Fruit fly (Drosophila melanogaster) whole organism, embryonic: Measurements from ENCODE around the gene CG7627.

Experiments
- C15 ChIP-seq: fragments of 200-800 bp; sonication (Bioruptor generic); IDR thresholded peaks from 3 replicates; pipeline ENCODE4 v1.3.6; 2022; ENCODE audit warnings: missing biosample characterization, missing genetic modification characterization
- CG11085 ChIP-seq: fragments of 200-800 bp; sonication (Bioruptor generic); IDR thresholded peaks from 2 replicates; pipeline ENCODE4 v1.3.6; 2022; ENCODE audit warnings: missing biosample characterization, missing genetic modification characterization
- CG11093 ChIP-seq: fragments of 200-800 bp; sonication (Bioruptor generic); IDR thresholded peaks from 3 replicates; pipeline ENCODE4 v1.3.6; 2022; ENCODE audit warnings: missing biosample characterization, missing genetic modification characterization
- CG12391 ChIP-seq: fragments of 200-800 bp; sonication (Bioruptor generic); optimal IDR thresholded peaks from 3 replicates; lab custom pipeline; 2018; ENCODE audit warnings: missing biosample characterization, mild to moderate bottlenecking, missing genetic modification characterization, moderate library complexity
- CG15073 ChIP-seq: fragments of 200-800 bp; sonication (Bioruptor generic); optimal IDR thresholded peaks from 2 replicates; lab custom pipeline; 2016; ENCODE audit warnings: missing biosample characterization, missing genetic modification characterization
- CG17359 ChIP-seq: fragments of 200-800 bp; sonication (Bioruptor generic); optimal IDR thresholded peaks from 3 replicates; lab custom pipeline; 2018; ENCODE audit warnings: missing biosample characterization, mild to moderate bottlenecking, missing genetic modification characterization, moderate library complexity
- CG17385 ChIP-seq: fragments of 200-800 bp; sonication (Bioruptor generic); optimal IDR thresholded peaks from 3 replicates; lab custom pipeline; 2018; ENCODE audit warnings: missing biosample characterization, mild to moderate bottlenecking, missing genetic modification characterization
- CG18599 ChIP-seq: fragments of 200-800 bp; sonication (Bioruptor generic); optimal IDR thresholded peaks from 3 replicates; lab custom pipeline; 2017; ENCODE audit warnings: missing biosample characterization, missing genetic modification characterization, mild to moderate bottlenecking, moderate library complexity, missing genetic modification reagents
- CG2202 ChIP-seq: fragments of 200-800 bp; sonication (Bioruptor generic); optimal IDR thresholded peaks from 2 replicates; lab custom pipeline; 2018; ENCODE audit warnings: missing biosample characterization, mild to moderate bottlenecking, missing genetic modification characterization
- CG30403 ChIP-seq: fragments of 200-800 bp; sonication (Bioruptor generic); optimal IDR thresholded peaks from 3 replicates; lab custom pipeline; 2016; ENCODE audit warnings: missing biosample characterization, missing genetic modification characterization
- CG4707 ChIP-seq: fragments of 200-800 bp; sonication (Bioruptor generic); optimal IDR thresholded peaks from 2 replicates; lab custom pipeline; 2018; ENCODE audit warnings: missing biosample characterization, mild to moderate bottlenecking, missing genetic modification characterization, moderate library complexity
- CG6689 ChIP-seq: fragments of 200-800 bp; sonication (Bioruptor generic); IDR thresholded peaks from 2 replicates; pipeline ENCODE4 v1.3.6; 2022; ENCODE audit warnings: missing biosample characterization, missing genetic modification characterization
- CG7963 ChIP-seq: fragments of 200-800 bp; sonication (Bioruptor generic); IDR thresholded peaks from 3 replicates; pipeline ENCODE4 v1.3.6; 2022; ENCODE audit warnings: missing biosample characterization, missing genetic modification characterization; ENCODE audit not compliant: partially characterized antibody
- CG8765 ChIP-seq: fragments of 200-800 bp; sonication (Bioruptor generic); IDR thresholded peaks from 2 replicates; pipeline ENCODE4 v1.3.6; 2022; ENCODE audit warnings: missing biosample characterization, missing genetic modification characterization
- CG8924 ChIP-seq: fragments of 200-800 bp; optimal IDR thresholded peaks from 3 replicates; lab custom pipeline; 2019; ENCODE audit warnings: missing biosample characterization, mild to moderate bottlenecking, missing genetic modification characterization, moderate library complexity
- CTCF ChIP-seq: fragments of 200-800 bp; sonication (Bioruptor generic); optimal IDR thresholded peaks from 2 replicates; lab custom pipeline; 2017; ENCODE audit warnings: missing biosample characterization, mild to moderate bottlenecking, missing genetic modification characterization, moderate library complexity
- CoRest ChIP-seq: fragments of 200-800 bp; sonication (Bioruptor generic); optimal IDR thresholded peaks from 3 replicates; lab custom pipeline; 2018; ENCODE audit warnings: missing biosample characterization, mild to moderate bottlenecking, missing genetic modification characterization, moderate library complexity
- Dek ChIP-seq: fragments of 200-800 bp; sonication (Bioruptor generic); optimal IDR thresholded peaks from 3 replicates; lab custom pipeline; 2019; ENCODE audit warnings: missing biosample characterization, mild to moderate bottlenecking, missing genetic modification characterization, moderate library complexity
- Dfd ChIP-seq, 2 experiments: fragments of >200 bp; optimal IDR thresholded peaks; 2 replicates each; lab custom pipeline; 2017; ENCODE audit warnings: missing biosample characterization in 2 of 2, missing genetic modification characterization in 2 of 2
- Fer1 ChIP-seq: fragments of 200-800 bp; sonication (Bioruptor generic); optimal IDR thresholded peaks from 2 replicates; lab custom pipeline; 2017; ENCODE audit warnings: missing biosample characterization, mild to moderate bottlenecking, missing genetic modification characterization
- HLH4C ChIP-seq: fragments of 200-800 bp; sonication (Bioruptor generic); IDR thresholded peaks from 3 replicates; pipeline ENCODE4 v1.3.6; 2022; ENCODE audit warnings: missing biosample characterization, missing genetic modification characterization; ENCODE audit not compliant: partially characterized antibody
- Hmr ChIP-seq: fragments of 200-800 bp; sonication (Bioruptor generic); optimal IDR thresholded peaks from 3 replicates; lab custom pipeline; 2017; ENCODE audit warnings: mild to moderate bottlenecking, missing biosample characterization, missing genetic modification reagents, missing genetic modification characterization
- Hmx ChIP-seq: fragments of 200-800 bp; sonication (Bioruptor generic); optimal IDR thresholded peaks from 2 replicates; lab custom pipeline; 2016; ENCODE audit warnings: missing biosample characterization, missing genetic modification characterization
- Hr78 ChIP-seq, 2 experiments: fragments of 200-800 bp in 1 of 2; fragments of >200 bp in 1 of 2; sonication (Bioruptor generic) in 1 of 2; optimal IDR thresholded peaks; 2 replicates each; lab custom pipeline; 2017 to 2019; ENCODE audit warnings: missing biosample characterization in 2 of 2, missing genetic modification characterization in 2 of 2, mild to moderate bottlenecking in 1 of 2, moderate library complexity in 1 of 2
- Hsf ChIP-seq: fragments of 200-800 bp; sonication (Bioruptor generic); optimal IDR thresholded peaks from 3 replicates; lab custom pipeline; 2016; ENCODE audit warnings: missing biosample characterization, missing genetic modification characterization
- Mad ChIP-seq: fragments of 200-800 bp; sonication (Bioruptor generic); optimal IDR thresholded peaks from 2 replicates; lab custom pipeline; 2016; ENCODE audit warnings: missing biosample characterization, missing genetic modification characterization
- NC2α ChIP-seq: fragments of 200-800 bp; sonication (Bioruptor generic); optimal IDR thresholded peaks from 2 replicates; lab custom pipeline; 2016; ENCODE audit warnings: missing biosample characterization, missing genetic modification characterization
- Rfx ChIP-seq: fragments of 200-800 bp; sonication (Bioruptor generic); IDR thresholded peaks from 2 replicates; pipeline ENCODE4 v1.3.6; 2022; ENCODE audit warnings: missing biosample characterization, missing genetic modification characterization
- Ssrp ChIP-seq: fragments of 200-800 bp; sonication (Bioruptor generic); optimal IDR thresholded peaks from 2 replicates; lab custom pipeline; 2018; ENCODE audit warnings: missing biosample characterization, mild to moderate bottlenecking, missing genetic modification characterization, moderate library complexity
- ac ChIP-seq: fragments of 200-800 bp; sonication (Bioruptor generic); optimal IDR thresholded peaks from 3 replicates; lab custom pipeline; 2017; ENCODE audit warnings: missing biosample characterization, mild to moderate bottlenecking, missing genetic modification characterization
- ash1 ChIP-seq: fragments of 200-800 bp; sonication (Bioruptor generic); optimal IDR thresholded peaks from 2 replicates; lab custom pipeline; 2018; ENCODE audit warnings: missing biosample characterization, mild to moderate bottlenecking, missing genetic modification characterization
- bsh ChIP-seq, 2 experiments: fragments of 200-800 bp; sonication (Bioruptor generic); optimal IDR thresholded peaks; 2 replicates each; lab custom pipeline; 2017 to 2018; ENCODE audit warnings: mild to moderate bottlenecking in 2 of 2, missing biosample characterization in 2 of 2, missing genetic modification characterization in 2 of 2, moderate library complexity in 1 of 2
- croc ChIP-seq: fragments of 200-800 bp; sonication (Bioruptor generic); conservative IDR thresholded peaks from 3 replicates; pipeline ENCODE4 v1.3.6; 2022; ENCODE audit warnings: missing biosample characterization, missing genetic modification characterization
- crp ChIP-seq, 2 experiments: fragments of 200-800 bp; sonication (Bioruptor generic); optimal IDR thresholded peaks; 2 replicates in 1 of 2; 3 replicates in 1 of 2; lab custom pipeline; 2017; ENCODE audit warnings: missing biosample characterization in 2 of 2, missing genetic modification characterization in 2 of 2, mild to moderate bottlenecking in 1 of 2, moderate library complexity in 1 of 2
- cwo ChIP-seq: fragments of 200-800 bp; sonication (Bioruptor generic); optimal IDR thresholded peaks from 3 replicates; lab custom pipeline; 2017; ENCODE audit warnings: missing biosample characterization, missing genetic modification characterization, mild to moderate bottlenecking, moderate library complexity, missing genetic modification reagents
- da ChIP-seq: fragments of 200-800 bp; sonication (Bioruptor generic); optimal IDR thresholded peaks from 2 replicates; lab custom pipeline; 2016; ENCODE audit warnings: missing biosample characterization, missing genetic modification characterization
- emc ChIP-seq: fragments of 200-800 bp; sonication (Bioruptor generic); optimal IDR thresholded peaks from 2 replicates; lab custom pipeline; 2016; ENCODE audit warnings: missing biosample characterization, missing genetic modification characterization
- ind ChIP-seq: fragments of 200-800 bp; sonication (Bioruptor generic); optimal IDR thresholded peaks from 3 replicates; lab custom pipeline; 2016; ENCODE audit warnings: missing biosample characterization, missing genetic modification characterization
- jigr1 ChIP-seq: fragments of 200-800 bp; sonication (Bioruptor generic); IDR thresholded peaks from 3 replicates; pipeline ENCODE4 v1.3.6; 2022; ENCODE audit warnings: missing biosample characterization, missing genetic modification characterization
- jumu ChIP-seq: fragments of 200-800 bp; sonication (Bioruptor generic); optimal IDR thresholded peaks from 3 replicates; lab custom pipeline; 2016; ENCODE audit warnings: missing biosample characterization, missing genetic modification characterization
- mam ChIP-seq: fragments of 200-800 bp; sonication (Bioruptor generic); optimal IDR thresholded peaks from 3 replicates; lab custom pipeline; 2016; ENCODE audit warnings: missing biosample characterization, missing genetic modification characterization
- nom ChIP-seq: fragments of 200-800 bp; sonication (Bioruptor generic); optimal IDR thresholded peaks from 2 replicates; lab custom pipeline; 2017; ENCODE audit warnings: missing biosample characterization, missing genetic modification characterization, mild to moderate bottlenecking, moderate library complexity, missing genetic modification reagents
- onecut ChIP-seq: fragments of 200-800 bp; sonication (Bioruptor generic); IDR thresholded peaks from 2 replicates; pipeline ENCODE4 v1.3.6; 2022; ENCODE audit warnings: missing biosample characterization, missing genetic modification characterization
- pb ChIP-seq: fragments of 200-800 bp; sonication (Bioruptor generic); optimal IDR thresholded peaks from 3 replicates; lab custom pipeline; 2016; ENCODE audit warnings: missing biosample characterization, missing genetic modification characterization
- pum ChIP-seq: fragments of 200-800 bp; sonication (Bioruptor generic); optimal IDR thresholded peaks from 2 replicates; lab custom pipeline; 2016; ENCODE audit warnings: missing biosample characterization, missing genetic modification characterization
- scrt ChIP-seq: fragments of 200-800 bp; sonication (Bioruptor generic); optimal IDR thresholded peaks from 2 replicates; lab custom pipeline; 2018; ENCODE audit warnings: missing biosample characterization, mild to moderate bottlenecking, missing genetic modification characterization, moderate library complexity
- seq ChIP-seq: fragments of 200-800 bp; sonication (Bioruptor generic); IDR thresholded peaks from 2 replicates; pipeline ENCODE4 v1.3.6; 2022; ENCODE audit warnings: missing biosample characterization, missing genetic modification characterization
- sim ChIP-seq: fragments of 200-800 bp; sonication (Bioruptor generic); IDR thresholded peaks from 2 replicates; pipeline ENCODE4 v1.3.6; 2022; ENCODE audit warnings: missing biosample characterization, missing genetic modification characterization
- sqz ChIP-seq: fragments of 200-800 bp; sonication (Bioruptor generic); optimal IDR thresholded peaks from 3 replicates; lab custom pipeline; 2018; ENCODE audit warnings: missing biosample characterization, mild to moderate bottlenecking, missing genetic modification characterization
- sr ChIP-seq: fragments of 200-800 bp; sonication (Bioruptor generic); IDR thresholded peaks from 3 replicates; pipeline ENCODE4 v1.3.6; 2022; ENCODE audit warnings: missing biosample characterization, missing genetic modification characterization
- wek ChIP-seq: fragments of 200-800 bp; sonication (Bioruptor generic); optimal IDR thresholded peaks from 3 replicates; lab custom pipeline; 2018; ENCODE audit warnings: missing biosample characterization, mild to moderate bottlenecking, missing genetic modification characterization, moderate library complexity
- zen ChIP-seq: fragments of 200-800 bp; sonication (Bioruptor generic); optimal IDR thresholded peaks from 3 replicates; lab custom pipeline; 2018; ENCODE audit warnings: missing biosample characterization, mild to moderate bottlenecking, missing genetic modification characterization, moderate library complexity

The CG7627 gene

DNA sequence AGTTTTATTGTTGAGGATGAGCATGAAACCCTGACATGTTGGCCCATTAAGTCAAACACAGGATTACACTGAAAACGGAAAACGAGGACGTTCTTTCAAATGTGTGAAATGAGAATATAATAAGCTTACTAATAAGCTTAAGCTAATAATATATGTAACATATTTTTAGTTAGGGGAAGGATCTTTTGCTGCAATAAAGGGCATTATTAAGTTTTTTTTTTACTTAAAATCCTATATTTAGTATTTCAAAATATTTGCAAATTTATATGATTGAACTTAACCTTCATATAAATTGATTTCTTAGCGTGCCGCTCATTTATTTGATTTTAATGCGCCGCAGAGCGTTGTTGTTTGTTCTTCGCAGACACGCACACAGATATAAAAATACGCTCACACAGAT is 29.1 kb downstream of the CG7627 start (continued):
- TF ChIP-seq CG12391 (tag; lab: Kevin White, UChicago) (no peak), croc (GFP tag; lab: Robert Waterston, UW) (no peak), Ssrp (tag; lab: Kevin White, UChicago) (no peak), crp (GFP tag; optimal IDR thresholded peaks at IDR 0.05; lab: Kevin White, UChicago) (no peak), Dek (tag; lab: Kevin White, UChicago) (no peak), HLH4C (GFP tag; lab: Robert Waterston, UW) (no peak), CG17385 (GFP tag; lab: Kevin White, UChicago) (no peak), CG11085 (GFP tag; lab: Robert Waterston, UW) (no peak), CG7963 (no peak), CG30403 (GFP tag; lab: Kevin White, UChicago) (no peak), CG17359 (no peak), scrt (GFP tag; lab: Kevin White, UChicago) (peak; percentile 18), ac (GFP tag; lab: Kevin White, UChicago) (no peak), da (no peak), wek (GFP tag; lab: Kevin White, UChicago) (no peak), Hr78 (GFP tag; optimal IDR thresholded peaks at IDR 0.05; lab: Kevin White, UChicago) (no peak), Mad (GFP tag; lab: Kevin White, UChicago) (no peak), Hmr (GFP tag; lab: Kevin White, UChicago) (peak; percentile 44), ind (no peak), sr (no peak), CG4707 (no peak), jumu (no peak), CG15073 (no peak), CG8924 (tag; lab: Kevin White, UChicago) (no peak), Dfd (GFP tag; optimal IDR thresholded peaks at IDR 0.05; lab: Kevin White, UChicago) (no peak), Fer1 (GFP tag; lab: Kevin White, UChicago) (peak; percentile 40), bsh (GFP tag; optimal IDR thresholded peaks at IDR 0.05; lab: Kevin White, UChicago) (no peak), CG18599 (peak; percentile 58), CTCF (GFP tag; lab: Kevin White, UChicago) (no peak), sim (GFP tag; lab: Robert Waterston, UW) (no peak), onecut (GFP tag; lab: Robert Waterston, UW) (no peak), CG11093 (GFP tag; lab: Robert Waterston, UW) (no peak), seq (no peak), C15 (GFP tag; lab: Robert Waterston, UW) (no peak), Hmx (GFP tag; lab: Kevin White, UChicago) (no peak), mam (GFP tag; lab: Kevin White, UChicago) (no peak), CG8765 (GFP tag; lab: Robert Waterston, UW) (no peak), cwo (GFP tag; lab: Kevin White, UChicago) (peak; percentile 12), CoRest (peak; percentile 20), zen (tag; lab: Kevin White, UChicago) (no peak), pb (GFP tag; lab: Kevin White, UChicago) (no peak), Rfx (GFP tag; lab: Robert Waterston, UW) (no peak), CG6689 (GFP tag; lab: Robert Waterston, UW) (no peak), sqz (GFP tag; lab: Kevin White, UChicago) (no peak), nom (GFP tag; lab: Kevin White, UChicago) (no peak), Hsf (GFP tag; lab: Kevin White, UChicago) (no peak), CG2202 (tag; lab: Kevin White, UChicago) (no peak), ash1 (GFP tag; lab: Kevin White, UChicago) (no peak), pum (GFP tag; lab: Kevin White, UChicago) (no peak), jigr1 (GFP tag; lab: Robert Waterston, UW) (no peak), emc (GFP tag; lab: Kevin White, UChicago) (no peak), NC2α (GFP tag; lab: Kevin White, UChicago) (no peak)
